Worm (Caenorhabditis elegans) whole organism, mixed stage, embryonic: Measurements from ENCODE around the gene Y39E4B.6.

Experiments used
- M03D4.4 ChIP-seq: sonication (generic microtip); optimal IDR thresholded peaks from 2 replicates; lab custom pipeline; 2017; ENCODE audit warnings: mild to moderate bottlenecking, missing genetic modification characterization, missing compliant biosample characterization
- bed-3 ChIP-seq: fragments of 200-800 bp; sonication (Bioruptor generic); optimal IDR thresholded peaks from 3 replicates; lab custom pipeline; 2018; ENCODE audit warnings: mild to moderate bottlenecking, missing genetic modification characterization, moderate library complexity, missing compliant biosample characterization
- blmp-1 ChIP-seq: fragments of 150-350 bp; optimal IDR thresholded peaks from 2 replicates; lab custom pipeline; 2014; ENCODE audit warnings: missing biosample characterization, missing genetic modification characterization
- ceh-39 ChIP-seq: fragments of 150-350 bp; optimal IDR thresholded peaks from 2 replicates; lab custom pipeline; 2014; ENCODE audit warnings: missing biosample characterization, missing genetic modification characterization
- ceh-43 ChIP-seq: fragments of 200-800 bp; sonication (Bioruptor generic); optimal IDR thresholded peaks from 2 replicates; lab custom pipeline; 2018; ENCODE audit warnings: mild to moderate bottlenecking, missing genetic modification characterization, moderate library complexity, missing compliant biosample characterization
- ceh-83 ChIP-seq: fragments of 200-800 bp; sonication (Bioruptor generic); optimal IDR thresholded peaks from 2 replicates; lab custom pipeline; 2018; ENCODE audit warnings: mild to moderate bottlenecking, missing genetic modification characterization, missing compliant biosample characterization
- ces-1 ChIP-seq: fragments of 150-350 bp; optimal IDR thresholded peaks from 2 replicates; lab custom pipeline; 2014; ENCODE audit warnings: missing biosample characterization, missing genetic modification reagents, missing genetic modification characterization
- cnd-1 ChIP-seq: fragments of 200-800 bp; sonication (Bioruptor generic); optimal IDR thresholded peaks from 2 replicates; lab custom pipeline; 2018; ENCODE audit warnings: mild to moderate bottlenecking, missing genetic modification characterization, missing compliant biosample characterization
- drap-1 ChIP-seq: fragments of 200-800 bp; sonication (Bioruptor generic); optimal IDR thresholded peaks from 3 replicates; lab custom pipeline; 2018; ENCODE audit warnings: mild to moderate bottlenecking, missing genetic modification characterization, missing compliant biosample characterization
- elt-1 ChIP-seq: sonication (generic microtip); optimal IDR thresholded peaks from 2 replicates; lab custom pipeline; 2017; ENCODE audit warnings: missing genetic modification characterization, mild to moderate bottlenecking, missing compliant biosample characterization, antibody characterized with exemption, moderate library complexity, borderline replicate concordance; ENCODE audit not compliant: insufficient read depth
- elt-3 ChIP-seq: fragments of 150-350 bp; optimal IDR thresholded peaks from 2 replicates; lab custom pipeline; 2014; ENCODE audit warnings: missing biosample characterization, missing genetic modification characterization
- flh-1 ChIP-seq: fragments of 200-800 bp; sonication (Bioruptor generic); optimal IDR thresholded peaks from 2 replicates; lab custom pipeline; 2018; ENCODE audit warnings: mild to moderate bottlenecking, missing genetic modification characterization, moderate library complexity, missing compliant biosample characterization
- ham-2 ChIP-seq: fragments of 200-800 bp; sonication (Bioruptor generic); optimal IDR thresholded peaks from 2 replicates; lab custom pipeline; 2018; ENCODE audit warnings: mild to moderate bottlenecking, missing genetic modification characterization, missing compliant biosample characterization
- hlh-1 ChIP-seq: fragments of 150-350 bp; optimal IDR thresholded peaks from 2 replicates; lab custom pipeline; 2014; ENCODE audit warnings: missing biosample characterization, missing genetic modification reagents, missing genetic modification characterization
- lin-13 ChIP-seq: fragments of 150-350 bp; optimal IDR thresholded peaks from 2 replicates; lab custom pipeline; 2014; ENCODE audit warnings: missing biosample characterization, missing genetic modification characterization
- lin-32 ChIP-seq: fragments of 200-800 bp; sonication (Bioruptor generic); optimal IDR thresholded peaks from 2 replicates; lab custom pipeline; 2018; ENCODE audit warnings: mild to moderate bottlenecking, missing genetic modification characterization, missing compliant biosample characterization
- lsy-2 ChIP-seq: fragments of 150-350 bp; optimal IDR thresholded peaks from 2 replicates; lab custom pipeline; 2014; ENCODE audit warnings: missing biosample characterization, missing genetic modification characterization
- mab-5 ChIP-seq: fragments of 150-350 bp; optimal IDR thresholded peaks from 2 replicates; lab custom pipeline; 2014; ENCODE audit warnings: missing biosample characterization, missing genetic modification characterization
- mep-1 ChIP-seq: fragments of 150-350 bp; optimal IDR thresholded peaks from 2 replicates; lab custom pipeline; 2017; ENCODE audit warnings: missing biosample characterization, missing genetic modification reagents, missing genetic modification characterization, inconsistent platforms
- mls-2 ChIP-seq: sonication (generic microtip); optimal IDR thresholded peaks from 2 replicates; lab custom pipeline; 2016; ENCODE audit warnings: mild to moderate bottlenecking, missing genetic modification characterization, moderate library complexity, missing compliant biosample characterization
- nhr-12 ChIP-seq: fragments of 150-350 bp; optimal IDR thresholded peaks from 2 replicates; lab custom pipeline; 2014; ENCODE audit warnings: missing biosample characterization, missing genetic modification characterization
- nhr-2 ChIP-seq: fragments of 150-350 bp; optimal IDR thresholded peaks from 2 replicates; lab custom pipeline; 2014; ENCODE audit warnings: missing biosample characterization, missing genetic modification characterization
- nhr-237 ChIP-seq: fragments of 150-350 bp; optimal IDR thresholded peaks from 2 replicates; lab custom pipeline; 2014; ENCODE audit warnings: missing biosample characterization, missing genetic modification characterization
- nhr-28 ChIP-seq: fragments of 150-350 bp; optimal IDR thresholded peaks from 2 replicates; lab custom pipeline; 2014; ENCODE audit warnings: missing biosample characterization, missing genetic modification characterization
- nhr-76 ChIP-seq: sonication (generic microtip); optimal IDR thresholded peaks from 2 replicates; lab custom pipeline; 2017; ENCODE audit warnings: missing biosample characterization, missing genetic modification characterization
- pha-4 ChIP-seq: fragments of 150-350 bp; optimal IDR thresholded peaks from 2 replicates; lab custom pipeline; 2018; ENCODE audit warnings: missing biosample characterization, missing genetic modification reagents, missing genetic modification characterization
- sem-2 ChIP-seq: fragments of 200-800 bp; sonication (Bioruptor generic); optimal IDR thresholded peaks from 2 replicates; lab custom pipeline; 2018; ENCODE audit warnings: mild to moderate bottlenecking, missing genetic modification characterization, missing compliant biosample characterization
- snpc-4 ChIP-seq: fragments of 150-350 bp; optimal IDR thresholded peaks from 2 replicates; lab custom pipeline; 2014; ENCODE audit warnings: missing biosample characterization, missing genetic modification characterization
- sptf-1 ChIP-seq: sonication (generic microtip); optimal IDR thresholded peaks from 2 replicates; lab custom pipeline; 2017; ENCODE audit warnings: mild to moderate bottlenecking, missing genetic modification characterization, moderate library complexity, missing compliant biosample characterization
- tbx-8 ChIP-seq: fragments of 200-800 bp; sonication (Bioruptor generic); optimal IDR thresholded peaks from 2 replicates; lab custom pipeline; 2018; ENCODE audit warnings: mild to moderate bottlenecking, missing genetic modification characterization, moderate library complexity, missing compliant biosample characterization
- unc-120 ChIP-seq: sonication (generic microtip); optimal IDR thresholded peaks from 2 replicates; lab custom pipeline; 2017; ENCODE audit warnings: missing genetic modification characterization, missing compliant biosample characterization; ENCODE audit not compliant: poor library complexity, severe bottlenecking
- unc-39 ChIP-seq: fragments of 150-350 bp; optimal IDR thresholded peaks from 2 replicates; lab custom pipeline; 2014; ENCODE audit warnings: missing biosample characterization, missing genetic modification characterization
- unc-62 ChIP-seq: fragments of 150-350 bp; optimal IDR thresholded peaks from 2 replicates; lab custom pipeline; 2014; ENCODE audit warnings: missing biosample characterization, missing genetic modification reagents, missing genetic modification characterization
- zip-8 ChIP-seq: fragments of 150-350 bp; optimal IDR thresholded peaks from 2 replicates; lab custom pipeline; 2014; ENCODE audit warnings: missing biosample characterization, missing genetic modification characterization
- ztf-11 ChIP-seq: fragments of 150-350 bp; optimal IDR thresholded peaks from 2 replicates; lab custom pipeline; 2014; ENCODE audit warnings: missing biosample characterization, missing genetic modification characterization

Gene Y39E4B.6

ce11 chrIII:13070548-13071050 lies at the start of gene Y39E4B.6:
Gene Y39E4B.6, plus strand, starts transcription at chrIII:13070756.
- TF ChIP-seq elt-3 (tag; lab: Kevin White, UChicago) (no peak), zip-8 (tag; lab: Kevin White, UChicago) (no peak), mls-2 (tag; lab: Kevin White, UChicago) (peak; percentile 96), lin-13 (peak; percentile 98), mep-1 (tag; lab: Kevin White, UChicago) (peak; percentile 98), ztf-11 (tag; lab: Kevin White, UChicago) (peak; percentile 95), ham-2 (peak; percentile 91), drap-1 (GFP tag; lab: Kevin White, UChicago) (peak; percentile 94), nhr-237 (peak; percentile 96), cnd-1 (tag; lab: Kevin White, UChicago) (peak; percentile 89), ceh-39 (tag; lab: Kevin White, UChicago) (peak; percentile 98), ceh-83 (GFP tag; lab: Kevin White, UChicago) (peak; percentile 84), mab-5 (tag; lab: Kevin White, UChicago) (no peak), bed-3 (peak; percentile 78), nhr-76 (tag; lab: Kevin White, UChicago) (no peak), unc-62 (GFP tag; lab: Kevin White, UChicago) (peak; percentile 84), sptf-1 (tag; lab: Kevin White, UChicago) (peak; percentile 97), blmp-1 (tag; lab: Kevin White, UChicago) (no peak), nhr-12 (tag; lab: Kevin White, UChicago) (peak; percentile 91), unc-120 (tag; lab: Kevin White, UChicago) (peak; percentile 86), lsy-2 (tag; lab: Kevin White, UChicago) (peak; percentile 89), hlh-1 (tag; lab: Kevin White, UChicago) (peak; percentile 36), nhr-28 (no peak), lin-32 (GFP tag; lab: Kevin White, UChicago) (peak; percentile 58), sem-2 (GFP tag; lab: Kevin White, UChicago) (no peak), elt-1 (tag; lab: Kevin White, UChicago) (no peak), ces-1 (GFP tag; lab: Kevin White, UChicago) (peak; percentile 83), flh-1 (GFP tag; lab: Kevin White, UChicago) (peak; percentile 79), ceh-43 (GFP tag; lab: Kevin White, UChicago) (peak; percentile 69), snpc-4 (tag; lab: Kevin White, UChicago) (no peak), tbx-8 (GFP tag; lab: Kevin White, UChicago) (peak; percentile 76), M03D4.4 (tag; lab: Kevin White, UChicago) (peak; percentile 90), unc-39 (peak; percentile 85), pha-4 (tag; lab: Kevin White, UChicago) (peak; percentile 85), nhr-2 (tag; lab: Kevin White, UChicago) (no peak)

DNA sequence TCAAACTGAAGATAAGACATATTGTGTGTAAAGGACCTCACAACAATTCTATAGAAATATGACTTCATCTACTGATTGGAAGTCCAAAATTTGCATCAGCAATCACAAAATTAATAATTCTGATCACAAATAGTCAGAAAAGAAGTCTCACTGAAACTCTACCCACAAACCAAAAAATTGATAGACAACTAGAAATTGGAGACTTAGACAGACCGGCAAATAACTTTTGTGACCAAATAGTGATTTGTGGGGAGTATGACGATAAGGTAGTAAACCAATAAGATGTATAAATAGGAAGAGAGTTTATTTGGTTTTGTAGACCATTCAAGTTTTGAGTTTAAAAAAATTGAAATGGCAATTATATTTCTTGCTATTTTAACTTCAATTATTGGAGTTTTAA lies 46.3 kb upstream of the Y39E4B.6 start, which contains the start of gene cyp-13A12:
Gene cyp-13A12 (plus strand): TSS at position 267 of the 400 bp plus-strand sequence.
- TF ChIP-seq lin-13 = no peak
- TF ChIP-seq sptf-1 (tag; lab: Kevin White, UChicago) = no peak
- no peak for TF ChIP-seq mls-2 (tag; lab: Kevin White, UChicago)
- TF ChIP-seq cnd-1 (tag; lab: Kevin White, UChicago) = no peak
- no peak for TF ChIP-seq nhr-237
- TF ChIP-seq ceh-39 (tag; lab: Kevin White, UChicago) = no peak
- TF ChIP-seq blmp-1 (tag; lab: Kevin White, UChicago) = no peak
- no peak for TF ChIP-seq drap-1 (GFP tag; lab: Kevin White, UChicago)
- no peak for TF ChIP-seq bed-3
- TF ChIP-seq unc-62 (GFP tag; lab: Kevin White, UChicago) = no peak
- TF ChIP-seq M03D4.4 (tag; lab: Kevin White, UChicago) = no peak
- TF ChIP-seq pha-4 (tag; lab: Kevin White, UChicago) = no peak
- TF ChIP-seq ham-2 = no peak
- TF ChIP-seq mep-1 (tag; lab: Kevin White, UChicago) = no peak

ce11 chrIII:13027949-13028348 lies 42.6 kb upstream of the Y39E4B.6 start:
- TF ChIP-seq elt-1 (tag; lab: Kevin White, UChicago) = no peak
- no peak for TF ChIP-seq tbx-8 (GFP tag; lab: Kevin White, UChicago)
- no peak for TF ChIP-seq ces-1 (GFP tag; lab: Kevin White, UChicago)
- TF ChIP-seq flh-1 (GFP tag; lab: Kevin White, UChicago) = no peak
- no peak for TF ChIP-seq lsy-2 (tag; lab: Kevin White, UChicago)
- no peak for TF ChIP-seq unc-120 (tag; lab: Kevin White, UChicago)
